Worm (Caenorhabditis elegans): ENCODE measurements around the gene F36H12.10.
"Not testable (repeated sequence)": the region's sequence is repeated elsewhere in the genome, so short reads cannot be mapped to it uniquely, and the experiment has no call there.

F36H12.10 gene

ce11 chrIV:5274123-5274581, 19.6 kb upstream of the F36H12.10 start, which contains the start of gene slfl-4:
TSS of gene slfl-4 (plus strand) at chrIV:5274531.
- TF ChIP-seq ceh-83 (GFP tag; optimal IDR thresholded peaks at IDR 0.05), result no peak
- TF ChIP-seq elt-3 (tag; optimal IDR thresholded peaks at IDR 0.05), result no peak

- no peak for TF ChIP-seq bed-3 (GFP tag; optimal IDR thresholded peaks at IDR 0.05)
- no peak for TF ChIP-seq tbx-8 (GFP tag; optimal IDR thresholded peaks at IDR 0.05)
- no peak for TF ChIP-seq unc-120 (tag; optimal IDR thresholded peaks at IDR 0.05; ENCODE audit: poor library complexity, severe bottlenecking)
- no peak for TF ChIP-seq nhr-237 (tag; optimal IDR thresholded peaks at IDR 0.05)
- no peak for TF ChIP-seq flh-1 (GFP tag; optimal IDR thresholded peaks at IDR 0.05)
- TF ChIP-seq hlh-1 (tag; optimal IDR thresholded peaks at IDR 0.05), result no peak
- TF ChIP-seq mls-2 (tag; optimal IDR thresholded peaks at IDR 0.05), result no peak
- TF ChIP-seq elt-3 (tag; optimal IDR thresholded peaks at IDR 0.05), result no peak
- TF ChIP-seq ceh-43 (GFP tag; optimal IDR thresholded peaks at IDR 0.05), result no peak
- no peak for TF ChIP-seq cnd-1 (tag; optimal IDR thresholded peaks at IDR 0.05)
- no peak for TF ChIP-seq mep-1 (tag; optimal IDR thresholded peaks at IDR 0.05)
- TF ChIP-seq zip-8 (tag; optimal IDR thresholded peaks at IDR 0.05), result no peak
- no peak for TF ChIP-seq unc-39 (tag; optimal IDR thresholded peaks at IDR 0.05)
- TF ChIP-seq nhr-12 (tag; optimal IDR thresholded peaks at IDR 0.05), result no peak
- TF ChIP-seq elt-1 (tag; optimal IDR thresholded peaks at IDR 0.05; ENCODE audit: borderline replicate concordance, insufficient read depth), result no peak
Measured at ce11 chrIV:5273385-5273784, 18.8 kb upstream of the F36H12.10 start.

ce11 chrIV:5272518-5272917, 17.9 kb upstream of the F36H12.10 start, which contains the start of gene F36H12.3:
TSS of gene F36H12.3 (plus strand) at chrIV:5272818.
- TF ChIP-seq mls-2 (tag; optimal IDR thresholded peaks at IDR 0.05), result no peak
- no peak for TF ChIP-seq ceh-43 (GFP tag; optimal IDR thresholded peaks at IDR 0.05)
- no peak for TF ChIP-seq blmp-1 (tag; optimal IDR thresholded peaks at IDR 0.05)
- no peak for TF ChIP-seq nhr-237 (tag; optimal IDR thresholded peaks at IDR 0.05)
- no peak for TF ChIP-seq drap-1 (GFP tag; optimal IDR thresholded peaks at IDR 0.05)
- TF ChIP-seq lin-13 (tag; optimal IDR thresholded peaks at IDR 0.05), result no peak

ce11 chrIV:5268803-5269202, 14.2 kb upstream of the F36H12.10 start, which contains the start of gene F36H12.4:
TSS of gene F36H12.4 (plus strand) at chrIV:5269103.
- TF ChIP-seq ceh-83 (GFP tag; optimal IDR thresholded peaks at IDR 0.05) (no peak), snpc-4 (tag; optimal IDR thresholded peaks at IDR 0.05) (no peak), zip-8 (tag; optimal IDR thresholded peaks at IDR 0.05) (no peak), nhr-12 (tag; optimal IDR thresholded peaks at IDR 0.05) (no peak), flh-1 (GFP tag; optimal IDR thresholded peaks at IDR 0.05) (no peak), sptf-1 (tag; optimal IDR thresholded peaks at IDR 0.05) (no peak), hlh-1 (tag; optimal IDR thresholded peaks at IDR 0.05) (no peak), nhr-2 (tag; optimal IDR thresholded peaks at IDR 0.05) (no peak), unc-62 (GFP tag; optimal IDR thresholded peaks at IDR 0.05) (no peak), elt-1 (tag; optimal IDR thresholded peaks at IDR 0.05; ENCODE audit: borderline replicate concordance, insufficient read depth) (no peak), tbx-8 (GFP tag; optimal IDR thresholded peaks at IDR 0.05) (no peak), ceh-43 (GFP tag; optimal IDR thresholded peaks at IDR 0.05) (no peak), ham-2 (GFP tag; optimal IDR thresholded peaks at IDR 0.05) (no peak), unc-39 (tag; optimal IDR thresholded peaks at IDR 0.05) (no peak), nhr-76 (tag; optimal IDR thresholded peaks at IDR 0.05) (no peak), blmp-1 (tag; optimal IDR thresholded peaks at IDR 0.05) (no peak), pha-4 (tag; optimal IDR thresholded peaks at IDR 0.05) (no peak), bed-3 (GFP tag; optimal IDR thresholded peaks at IDR 0.05) (no peak)

- TF ChIP-seq snpc-4 (tag; optimal IDR thresholded peaks at IDR 0.05) (no peak), ham-2 (GFP tag; optimal IDR thresholded peaks at IDR 0.05) (no peak), cnd-1 (tag; optimal IDR thresholded peaks at IDR 0.05) (no peak), nhr-12 (tag; optimal IDR thresholded peaks at IDR 0.05) (no peak), mab-5 (tag; optimal IDR thresholded peaks at IDR 0.05) (no peak)
Measured at ce11 chrIV:5266474-5266873, 11.9 kb upstream of the F36H12.10 start, which contains the start of gene F36H12.5. TSS of gene F36H12.5 (plus strand) at chrIV:5266774.

- TF ChIP-seq lsy-2, nhr-2, ceh-39 (tag; optimal IDR thresholded peaks at IDR 0.05): not testable (repeated sequence)
Measured at ce11 chrIV:5260289-5260688, 5.7 kb upstream of the F36H12.10 start, which contains the start of gene msp-19. TSS of gene msp-19 (plus strand) at chrIV:5260589.
